Worm (Caenorhabditis elegans): ENCODE results near the gene suca-1.

DNA sequence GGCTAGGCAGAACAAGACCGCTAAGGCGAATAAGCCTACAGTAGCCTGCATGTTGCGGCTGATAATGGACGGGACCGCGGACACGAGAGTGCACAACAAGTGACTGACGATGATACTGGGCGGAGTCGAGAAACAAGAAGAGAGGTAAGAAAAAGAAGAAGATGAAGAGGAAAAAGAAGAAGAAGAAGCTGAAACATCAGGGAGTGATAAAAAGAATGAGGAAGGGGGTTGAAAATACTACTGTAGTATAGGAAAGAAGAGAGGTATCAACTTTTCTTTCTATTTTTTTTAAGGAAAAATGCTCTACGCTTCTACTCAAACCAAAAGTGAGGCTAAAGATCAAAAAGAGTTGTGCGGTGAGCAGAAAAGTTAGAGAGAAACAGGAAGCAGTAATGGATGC lies 48.9 kb upstream of the suca-1 start, which contains the start of gene T21B6.3:
- TF ChIP-seq ama-1 (optimal IDR thresholded peaks at IDR 0.05) (no peak), hmbx-1 (tag; optimal IDR thresholded peaks at IDR 0.05) (no peak), ets-7 (tag; optimal IDR thresholded peaks at IDR 0.05) (no peak), F13C5.2 (tag; optimal IDR thresholded peaks at IDR 0.05) (no peak)
